Fruit fly (Drosophila melanogaster): ENCODE measurements around the gene Cyp313a4.
"Not testable (repeated sequence)": the region's sequence is repeated elsewhere in the genome, so short reads cannot be mapped to it uniquely, and the experiment has no call there.

Gene Cyp313a4

DNA sequence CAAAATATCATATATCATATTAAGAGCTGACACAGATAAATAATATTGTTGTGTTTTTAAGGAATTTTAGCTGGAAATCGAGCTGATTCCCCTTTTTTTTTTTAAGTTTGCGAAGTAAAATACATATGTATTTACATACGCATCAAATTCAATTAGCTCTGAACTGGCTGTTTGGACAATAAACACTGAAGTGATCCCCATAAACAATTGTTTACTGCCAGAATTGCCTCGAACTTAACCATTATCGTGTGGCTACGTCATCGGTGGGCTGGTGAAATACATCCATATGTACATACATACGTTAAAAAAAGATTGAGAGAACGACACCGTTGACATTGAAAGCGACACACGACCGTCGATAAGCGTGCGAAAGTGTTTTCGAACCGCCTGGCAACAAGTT is 35.1 kb upstream of the Cyp313a4 start:
- TF ChIP-seq Pif1B (GFP tag; optimal IDR thresholded peaks at IDR 0.05) (no peak), CG14655 (GFP tag; optimal IDR thresholded peaks at IDR 0.05) (no peak), gl (tag; optimal IDR thresholded peaks at IDR 0.05) (no peak), CG4496 (GFP tag; IDR thresholded peaks at IDR 0.05) (no peak), Ets98B (GFP tag; IDR thresholded peaks at IDR 0.05) (no peak), CG15710 (tag; optimal IDR thresholded peaks at IDR 0.05) (no peak), rn (GFP tag; IDR thresholded peaks at IDR 0.05) (no peak), CG13204 (GFP tag; optimal IDR thresholded peaks at IDR 0.05) (no peak), CG10348 (GFP tag; IDR thresholded peaks at IDR 0.05) (no peak), D1 (tag; optimal IDR thresholded peaks at IDR 0.05) (no peak), CG12605 (GFP tag; IDR thresholded peaks at IDR 0.05) (no peak), fd96Ca (GFP tag; IDR thresholded peaks at IDR 0.05) (no peak), Pif1A (GFP tag; optimal IDR thresholded peaks at IDR 0.05) (no peak), CG9948 (tag; optimal IDR thresholded peaks at IDR 0.05) (no peak), Snoo (tag; optimal IDR thresholded peaks at IDR 0.05) (no peak), EcR (GFP tag; optimal IDR thresholded peaks at IDR 0.05) (no peak), CG32121 (GFP tag; IDR thresholded peaks at IDR 0.05) (no peak), CG34367 (tag; optimal IDR thresholded peaks at IDR 0.05) (no peak), CG8159 (tag; optimal IDR thresholded peaks at IDR 0.05) (no peak), CG17806 (tag; optimal IDR thresholded peaks at IDR 0.05) (no peak)

DNA sequence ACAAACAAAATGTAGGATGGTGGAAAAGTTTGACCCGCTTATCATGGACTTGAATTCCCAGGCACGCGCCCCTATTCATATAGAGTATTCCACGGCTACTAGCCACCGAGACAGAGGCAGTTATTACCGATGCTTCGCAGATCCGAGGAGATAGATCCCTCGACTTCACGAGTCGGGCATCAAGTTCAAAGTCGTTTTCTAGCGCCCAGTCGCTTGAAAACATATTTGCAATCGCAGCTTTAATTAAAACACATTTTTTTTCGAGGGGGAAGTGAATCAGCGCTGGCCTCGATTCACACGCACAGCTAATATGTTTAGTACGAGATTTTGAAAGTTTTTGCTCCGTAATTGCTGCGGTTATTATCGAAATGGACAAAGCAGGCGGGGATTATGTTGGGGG is 34.1 kb upstream of the Cyp313a4 start:
- TF ChIP-seq CG4496 (GFP tag; IDR thresholded peaks at IDR 0.05) (0 out of 3 replicates have a peak, but pooled peaks have one; percentile 13), Pif1A (GFP tag; optimal IDR thresholded peaks at IDR 0.05) (no peak)

DNA sequence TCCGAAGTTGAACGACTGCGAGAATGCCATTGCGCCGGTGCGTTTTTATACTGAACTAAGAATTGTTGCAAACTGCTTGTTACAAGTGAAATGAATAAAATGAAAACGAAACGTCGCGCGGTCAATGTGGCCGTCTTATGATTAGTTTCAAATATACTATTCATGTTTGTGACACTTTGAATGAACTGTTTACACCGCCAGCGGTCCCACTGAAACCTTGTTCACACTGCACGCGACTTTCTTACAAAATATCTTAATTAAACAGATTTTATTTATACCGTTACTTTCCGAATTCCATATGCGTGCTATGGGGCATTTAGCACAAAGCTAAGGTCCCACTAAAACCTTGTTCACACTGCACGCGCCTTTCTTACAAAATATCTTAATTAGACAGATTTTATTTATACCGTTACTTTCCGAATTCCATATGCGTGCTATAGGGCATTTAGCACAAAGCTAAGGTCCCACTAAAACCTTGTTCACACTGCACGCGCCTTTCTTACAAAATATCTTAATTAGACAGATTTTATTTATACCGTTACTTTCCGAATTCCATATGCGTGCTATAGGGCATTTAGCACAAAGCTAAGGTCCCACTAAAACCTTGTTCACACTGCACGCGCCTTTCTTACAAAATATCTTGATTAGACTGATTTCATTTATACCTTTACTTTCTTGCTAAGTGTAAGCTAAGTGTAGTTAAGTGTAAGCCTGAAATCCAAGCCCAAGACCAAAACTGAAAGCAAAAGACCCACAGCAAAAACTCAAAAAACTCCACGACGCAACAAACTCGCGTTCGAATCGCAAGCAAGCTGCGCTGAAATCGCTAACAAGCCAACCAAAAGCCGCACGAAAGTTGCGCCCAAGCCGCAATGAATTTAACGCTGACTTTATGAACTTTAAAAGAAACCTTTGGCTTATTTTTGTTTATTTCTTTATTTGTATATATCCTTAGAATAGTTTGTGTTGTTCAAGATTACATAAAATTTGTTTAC is 31.3 kb upstream of the Cyp313a4 start, which contains the start of gene PolQ:
TSS of gene PolQ (minus strand) at position 122 of the 995 bp plus-strand sequence.
- TF ChIP-seq CG32121 (GFP tag; IDR thresholded peaks at IDR 0.05); CG17806 (tag; optimal IDR thresholded peaks at IDR 0.05); Pif1A (GFP tag; optimal IDR thresholded peaks at IDR 0.05): not testable (repeated sequence)

DNA sequence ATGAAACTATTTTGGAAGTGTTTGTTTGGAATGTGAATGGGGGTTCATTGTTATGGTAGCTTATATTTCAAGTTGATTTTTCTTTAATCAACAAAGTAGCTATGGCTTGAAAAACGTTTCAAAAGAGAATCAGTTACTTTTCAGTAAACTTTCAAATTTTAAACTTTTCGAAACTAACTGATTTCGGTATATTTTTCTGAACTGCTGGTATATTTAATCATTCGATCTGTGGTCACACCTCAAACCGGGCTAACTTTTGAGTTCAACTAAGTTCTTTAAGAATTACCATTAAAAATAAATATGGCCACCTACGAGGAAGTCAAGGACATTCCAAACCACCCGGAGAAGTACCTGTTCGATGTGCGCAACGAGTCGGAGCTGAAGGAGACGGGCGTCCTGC is 23.7 kb upstream of the Cyp313a4 start, which contains the start of gene CG12279:
TSS of gene CG12279 (plus strand) at position 234 of the 400 bp plus-strand sequence.
- TF ChIP-seq CG32121 (GFP tag; IDR thresholded peaks at IDR 0.05) (no peak), CG14655 (GFP tag; optimal IDR thresholded peaks at IDR 0.05) (no peak)

DNA sequence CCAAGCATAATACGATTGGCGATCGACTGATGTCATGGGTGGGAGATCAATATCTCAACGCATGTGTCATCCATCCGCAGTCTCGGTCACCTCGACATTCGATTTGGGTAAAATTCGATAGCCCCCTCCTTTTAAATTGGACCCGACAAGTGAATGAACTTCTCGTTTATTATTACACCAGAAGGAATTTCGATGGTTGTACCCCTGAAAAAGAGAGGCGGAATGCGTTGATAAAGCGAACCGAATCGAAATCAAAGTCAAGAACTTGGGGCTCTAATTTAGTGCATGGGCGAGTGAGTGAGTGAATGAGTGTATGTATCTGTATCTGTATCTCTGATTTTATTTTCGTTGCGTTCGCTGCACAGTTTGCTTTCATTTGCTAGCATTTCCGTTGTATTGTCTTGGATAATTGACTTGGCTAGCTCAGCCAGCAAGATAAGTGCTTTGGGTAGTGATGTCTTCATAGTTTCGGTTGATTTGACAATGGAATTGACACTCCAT is 20.9 kb upstream of the Cyp313a4 start:
- TF ChIP-seq CG8301 (tag; optimal IDR thresholded peaks at IDR 0.05), result no peak
- TF ChIP-seq Pif1A (GFP tag; optimal IDR thresholded peaks at IDR 0.05), result no peak
- TF ChIP-seq Snoo (tag; optimal IDR thresholded peaks at IDR 0.05), result no peak
- no peak for TF ChIP-seq EcR (GFP tag; optimal IDR thresholded peaks at IDR 0.05)
- TF ChIP-seq Ets98B (GFP tag; IDR thresholded peaks at IDR 0.05), result no peak
- TF ChIP-seq CG34367 (tag; optimal IDR thresholded peaks at IDR 0.05), result no peak
- no peak for TF ChIP-seq D1 (tag; optimal IDR thresholded peaks at IDR 0.05)
- TF ChIP-seq CG32121 (GFP tag; IDR thresholded peaks at IDR 0.05), result no peak
- TF ChIP-seq CG9948 (tag; optimal IDR thresholded peaks at IDR 0.05), result no peak

DNA sequence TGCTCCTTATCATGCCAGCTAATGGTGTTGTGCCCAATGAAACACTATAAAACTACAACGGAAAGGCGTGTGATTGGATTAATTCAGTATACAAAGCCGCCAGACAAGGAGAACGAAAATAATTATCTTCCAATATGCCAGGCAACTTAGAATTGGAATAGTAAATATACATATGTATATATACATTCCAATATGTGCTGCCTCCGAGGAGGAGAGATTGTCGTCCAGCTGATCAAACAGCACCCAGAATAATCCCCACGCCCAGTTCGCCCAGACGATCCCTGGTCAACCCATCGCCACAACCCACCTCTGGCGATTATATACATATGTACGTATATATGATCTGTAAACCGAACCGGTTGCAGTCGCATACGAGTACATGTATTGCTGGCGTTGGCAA is 20.1 kb upstream of the Cyp313a4 start:
- TF ChIP-seq CG15710 (tag; optimal IDR thresholded peaks at IDR 0.05) (no peak), CG9948 (tag; optimal IDR thresholded peaks at IDR 0.05) (no peak), D1 (tag; optimal IDR thresholded peaks at IDR 0.05) (no peak), EcR (GFP tag; optimal IDR thresholded peaks at IDR 0.05) (no peak), CG12605 (GFP tag; IDR thresholded peaks at IDR 0.05) (no peak), CG8159 (tag; optimal IDR thresholded peaks at IDR 0.05) (no peak), CG34367 (tag; optimal IDR thresholded peaks at IDR 0.05) (no peak), Snoo (tag; optimal IDR thresholded peaks at IDR 0.05) (no peak), CG13204 (GFP tag; optimal IDR thresholded peaks at IDR 0.05) (no peak), CG10348 (GFP tag; IDR thresholded peaks at IDR 0.05) (no peak), Ets98B (GFP tag; IDR thresholded peaks at IDR 0.05) (no peak), CG32121 (GFP tag; IDR thresholded peaks at IDR 0.05) (no peak)

DNA sequence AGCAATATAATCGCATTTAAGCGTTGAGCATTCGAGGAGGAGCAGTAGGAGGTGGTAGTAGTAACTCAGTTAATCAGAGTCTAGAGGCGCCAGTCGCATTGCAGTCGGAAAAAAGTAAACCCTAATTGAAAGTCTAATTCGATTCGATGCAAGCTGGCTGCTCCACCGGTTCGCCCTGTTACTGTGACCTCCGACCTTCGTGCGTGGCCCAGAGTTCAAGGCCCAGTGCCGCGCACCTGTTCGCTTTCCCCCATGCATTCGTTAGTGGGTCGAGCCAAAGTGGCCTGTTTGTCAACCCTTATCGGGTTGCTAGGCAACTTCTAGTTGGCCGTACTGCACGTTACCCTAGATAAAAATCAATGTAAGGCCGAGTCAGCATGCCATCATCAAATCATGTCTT is 19.3 kb upstream of the Cyp313a4 start:
- TF ChIP-seq CG13204 (GFP tag; optimal IDR thresholded peaks at IDR 0.05) (no peak), CG9948 (tag; optimal IDR thresholded peaks at IDR 0.05) (no peak), rn (GFP tag; IDR thresholded peaks at IDR 0.05) (no peak), CG8301 (tag; optimal IDR thresholded peaks at IDR 0.05) (no peak), Snoo (tag; optimal IDR thresholded peaks at IDR 0.05) (no peak), D1 (tag; optimal IDR thresholded peaks at IDR 0.05) (no peak), CG14655 (GFP tag; optimal IDR thresholded peaks at IDR 0.05) (no peak), CG10348 (GFP tag; IDR thresholded peaks at IDR 0.05) (no peak)
